Worm (Caenorhabditis elegans): ENCODE measurements around the gene C32C4.16.

DNA sequence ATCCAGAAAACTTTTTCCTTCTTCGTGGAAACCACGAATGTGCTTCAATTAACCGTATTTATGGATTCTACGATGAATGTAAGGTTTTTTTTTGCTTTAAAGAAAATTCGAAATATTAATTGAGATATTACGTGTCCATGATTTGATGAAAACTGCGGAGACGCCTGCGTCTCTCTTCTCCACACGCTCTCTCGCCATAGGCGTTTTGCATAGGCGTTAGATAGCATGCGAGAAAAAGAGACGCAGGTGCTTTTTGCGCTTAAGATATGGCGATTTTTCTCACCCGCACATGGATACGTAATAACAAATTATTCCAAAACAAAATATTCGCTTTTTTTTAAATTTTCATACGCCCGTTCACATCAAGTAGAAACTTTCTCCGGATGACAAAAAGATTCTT, 36.1 kb downstream of the C32C4.16 start:
- TF ChIP-seq nhr-12 (tag; optimal IDR thresholded peaks at IDR 0.05) (no peak), unc-62 (GFP tag; optimal IDR thresholded peaks at IDR 0.05) (no peak), lin-13 (GFP tag; optimal IDR thresholded peaks at IDR 0.05) (no peak), gmeb-1 (tag; optimal IDR thresholded peaks at IDR 0.05) (no peak), blmp-1 (tag; optimal IDR thresholded peaks at IDR 0.05; ENCODE audit: insufficient read depth) (no peak)

Measured in whole organism, L2 larva.